Worm (Caenorhabditis elegans) whole organism, L2 larva: ENCODE measurements around the gene fbxa-127.

Experiments used
- C34F6.9 ChIP-seq: fragments of 150-350 bp; optimal IDR thresholded peaks from 2 replicates; lab custom pipeline; 2014; ENCODE audit warnings: missing biosample characterization, missing genetic modification characterization
- F13H6.1 ChIP-seq: sonication (generic microtip); optimal IDR thresholded peaks from 2 replicates; lab custom pipeline; 2016; ENCODE audit warnings: missing genetic modification characterization, missing compliant biosample characterization
- R02D3.7 ChIP-seq: fragments of 150-350 bp; optimal IDR thresholded peaks from 2 replicates; lab custom pipeline; 2014; ENCODE audit warnings: missing biosample characterization, missing genetic modification characterization
- Y55F3AM.14 ChIP-seq: fragments of 200-800 bp; sonication (Bioruptor generic); optimal IDR thresholded peaks from 2 replicates; lab custom pipeline; 2018; ENCODE audit warnings: mild to moderate bottlenecking, missing genetic modification characterization, missing compliant biosample characterization
- alr-1 ChIP-seq: fragments of 150-350 bp; optimal IDR thresholded peaks from 2 replicates; lab custom pipeline; 2014; ENCODE audit warnings: missing biosample characterization, missing genetic modification characterization
- aly-2 ChIP-seq: fragments of 150-350 bp; optimal IDR thresholded peaks from 2 replicates; lab custom pipeline; 2014; ENCODE audit warnings: missing biosample characterization, missing genetic modification characterization
- ama-1 ChIP-seq: fragments of 150-350 bp; optimal IDR thresholded peaks from 2 replicates; lab custom pipeline; 2018; ENCODE audit warnings: inconsistent platforms
- blmp-1 ChIP-seq: sonication (generic microtip); optimal IDR thresholded peaks from 2 replicates; lab custom pipeline; 2017; ENCODE audit warnings: missing genetic modification characterization, mild to moderate bottlenecking, missing compliant biosample characterization, antibody characterized with exemption, moderate library complexity; ENCODE audit not compliant: insufficient read depth
- ceh-16 ChIP-seq: fragments of 150-350 bp; optimal IDR thresholded peaks from 2 replicates; lab custom pipeline; 2014; ENCODE audit warnings: missing biosample characterization, missing genetic modification characterization
- crh-2 ChIP-seq: sonication (generic microtip); optimal IDR thresholded peaks from 2 replicates; lab custom pipeline; 2017; ENCODE audit warnings: missing biosample characterization, missing genetic modification characterization
- dmd-4 ChIP-seq: sonication (generic microtip); optimal IDR thresholded peaks from 2 replicates; lab custom pipeline; 2017; ENCODE audit warnings: missing biosample characterization, missing genetic modification characterization
- elt-1 ChIP-seq: fragments of 150-350 bp; optimal IDR thresholded peaks from 2 replicates; lab custom pipeline; 2014; ENCODE audit warnings: missing biosample characterization, missing genetic modification characterization
- elt-3 ChIP-seq: sonication (generic microtip); optimal IDR thresholded peaks from 2 replicates; lab custom pipeline; 2017; ENCODE audit warnings: missing biosample characterization, missing genetic modification characterization
- fos-1 ChIP-seq: fragments of 150-350 bp; optimal IDR thresholded peaks from 2 replicates; lab custom pipeline; 2014; ENCODE audit warnings: missing biosample characterization, missing genetic modification characterization
- gmeb-1 ChIP-seq: fragments of 150-350 bp; optimal IDR thresholded peaks from 2 replicates; lab custom pipeline; 2014; ENCODE audit warnings: missing biosample characterization, missing genetic modification characterization
- lin-11 ChIP-seq: fragments of 150-350 bp; sonication (generic microtip); optimal IDR thresholded peaks from 2 replicates; lab custom pipeline; 2014; ENCODE audit warnings: missing biosample characterization, missing genetic modification characterization, inconsistent platforms, mixed read lengths
- lin-39 ChIP-seq: fragments of 150-350 bp; optimal IDR thresholded peaks from 2 replicates; lab custom pipeline; 2014; ENCODE audit warnings: missing biosample characterization, missing genetic modification reagents, missing genetic modification characterization
- mab-5 ChIP-seq: fragments of 150-350 bp; optimal IDR thresholded peaks from 2 replicates; lab custom pipeline; 2014; ENCODE audit warnings: missing biosample characterization, missing genetic modification characterization
- mbf-1 ChIP-seq: sonication (generic microtip); optimal IDR thresholded peaks from 2 replicates; lab custom pipeline; 2017; ENCODE audit warnings: missing biosample characterization, missing genetic modification characterization
- nhr-10 ChIP-seq: sonication (generic microtip); optimal IDR thresholded peaks from 2 replicates; lab custom pipeline; 2017; ENCODE audit warnings: missing biosample characterization, missing genetic modification characterization
- nhr-11 ChIP-seq: fragments of 150-350 bp; optimal IDR thresholded peaks from 2 replicates; lab custom pipeline; 2014; ENCODE audit warnings: missing biosample characterization, missing genetic modification characterization
- nhr-12 ChIP-seq: fragments of 150-350 bp; optimal IDR thresholded peaks from 2 replicates; lab custom pipeline; 2014; ENCODE audit warnings: missing biosample characterization, missing genetic modification characterization
- nhr-129 ChIP-seq: fragments of 150-350 bp; optimal IDR thresholded peaks from 2 replicates; lab custom pipeline; 2014; ENCODE audit warnings: missing biosample characterization, missing genetic modification characterization
- nhr-21 ChIP-seq: fragments of 150-350 bp; optimal IDR thresholded peaks from 2 replicates; lab custom pipeline; 2014; ENCODE audit warnings: missing biosample characterization, missing genetic modification characterization
- nhr-23 ChIP-seq: fragments of 150-350 bp; optimal IDR thresholded peaks from 2 replicates; lab custom pipeline; 2014; ENCODE audit warnings: missing biosample characterization, missing genetic modification reagents, missing genetic modification characterization
- nhr-237 ChIP-seq: fragments of 150-350 bp; optimal IDR thresholded peaks from 2 replicates; lab custom pipeline; 2014; ENCODE audit warnings: missing biosample characterization, missing genetic modification characterization
- nhr-25 ChIP-seq: fragments of 150-350 bp; sonication (generic microtip); optimal IDR thresholded peaks from 3 replicates; lab custom pipeline; 2014; ENCODE audit warnings: missing biosample characterization, missing genetic modification characterization
- nhr-6 ChIP-seq: fragments of 150-350 bp; optimal IDR thresholded peaks from 2 replicates; lab custom pipeline; 2014; ENCODE audit warnings: missing biosample characterization, missing genetic modification characterization
- nhr-77 ChIP-seq: fragments of 150-350 bp; optimal IDR thresholded peaks from 2 replicates; lab custom pipeline; 2014; ENCODE audit warnings: missing biosample characterization, missing genetic modification characterization
- peb-1 ChIP-seq: fragments of 150-350 bp; optimal IDR thresholded peaks from 2 replicates; lab custom pipeline; 2014; ENCODE audit warnings: missing biosample characterization, missing genetic modification characterization
- sem-4 ChIP-seq: fragments of 150-350 bp; optimal IDR thresholded peaks from 2 replicates; lab custom pipeline; 2014; ENCODE audit warnings: missing biosample characterization, missing genetic modification reagents, missing genetic modification characterization
- skn-1 ChIP-seq: sonication (generic microtip); optimal IDR thresholded peaks from 2 replicates; lab custom pipeline; 2017; ENCODE audit warnings: missing biosample characterization, missing genetic modification characterization
- sma-3 ChIP-seq: sonication (generic microtip); optimal IDR thresholded peaks from 2 replicates; lab custom pipeline; 2016; ENCODE audit warnings: missing genetic modification reagents, missing genetic modification characterization, missing compliant biosample characterization
- sma-9 ChIP-seq, 2 experiments: fragments of 150-350 bp in 1 of 2; sonication (generic microtip) in 1 of 2; optimal IDR thresholded peaks; 2 replicates each; lab custom pipeline; 2014 to 2016; ENCODE audit warnings: missing genetic modification characterization in 2 of 2, mild to moderate bottlenecking in 1 of 2, missing biosample characterization in 1 of 2, missing compliant biosample characterization in 1 of 2, missing genetic modification reagents in 1 of 2, moderate library complexity in 1 of 2
- snpc-4 ChIP-seq: fragments of 150-350 bp; optimal IDR thresholded peaks from 2 replicates; lab custom pipeline; 2014; ENCODE audit warnings: missing biosample characterization, missing genetic modification characterization
- unc-39 ChIP-seq: fragments of 150-350 bp; optimal IDR thresholded peaks from 2 replicates; lab custom pipeline; 2014; ENCODE audit warnings: missing biosample characterization, missing genetic modification characterization
- unc-55 ChIP-seq: fragments of 150-350 bp; sonication (generic microtip); optimal IDR thresholded peaks from 3 replicates; lab custom pipeline; 2014; ENCODE audit warnings: missing biosample characterization, missing genetic modification reagents, missing genetic modification characterization
- unc-62 ChIP-seq: fragments of 150-350 bp; optimal IDR thresholded peaks from 2 replicates; lab custom pipeline; 2014; ENCODE audit warnings: missing biosample characterization, missing genetic modification reagents, missing genetic modification characterization
- zag-1 ChIP-seq: fragments of 150-350 bp; optimal IDR thresholded peaks from 2 replicates; lab custom pipeline; 2014; ENCODE audit warnings: missing biosample characterization, missing genetic modification characterization
- ztf-1 ChIP-seq: fragments of 200-800 bp; sonication (Bioruptor generic); conservative IDR thresholded peaks from 2 replicates; pipeline ENCODE4 v1.3.6; 2022; ENCODE audit warnings: missing genetic modification characterization, missing compliant biosample characterization
- ztf-11 ChIP-seq: sonication (generic microtip); optimal IDR thresholded peaks from 2 replicates; lab custom pipeline; 2017; ENCODE audit warnings: missing biosample characterization, missing genetic modification characterization
- ztf-4 ChIP-seq: fragments of 150-350 bp; optimal IDR thresholded peaks from 2 replicates; lab custom pipeline; 2014; ENCODE audit warnings: missing biosample characterization, missing genetic modification characterization

Gene fbxa-127

DNA sequence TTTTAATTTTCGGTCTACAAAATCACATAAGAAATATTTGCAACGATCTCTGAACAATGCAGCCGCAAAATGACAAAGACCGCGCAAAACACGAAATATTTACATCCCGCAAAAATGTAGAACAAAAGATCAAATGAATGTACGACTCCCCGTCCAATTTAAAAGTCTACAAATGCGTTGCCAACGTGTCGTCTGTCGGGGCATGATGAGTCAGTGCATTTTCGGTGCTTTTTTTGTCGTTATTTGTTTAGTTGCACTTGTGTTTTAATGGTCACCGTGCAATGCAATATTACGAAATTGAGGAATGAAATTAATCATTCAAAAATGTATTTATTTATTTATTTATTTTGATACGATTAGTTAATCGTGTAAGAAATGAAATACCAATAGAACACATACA is 4.0 kb upstream of the fbxa-127 start:
- TF ChIP-seq fos-1 (tag; lab: Kevin White, UChicago) (peak; percentile 41), sma-9 (GFP tag; optimal IDR thresholded peaks at IDR 0.05; lab: Kevin White, UChicago) (peak; percentile 75), sma-9 (tag; optimal IDR thresholded peaks at IDR 0.05; lab: Kevin White, UChicago) (no peak), nhr-23 (tag; lab: Kevin White, UChicago) (no peak), nhr-129 (tag; lab: Kevin White, UChicago) (peak; percentile 42)

DNA sequence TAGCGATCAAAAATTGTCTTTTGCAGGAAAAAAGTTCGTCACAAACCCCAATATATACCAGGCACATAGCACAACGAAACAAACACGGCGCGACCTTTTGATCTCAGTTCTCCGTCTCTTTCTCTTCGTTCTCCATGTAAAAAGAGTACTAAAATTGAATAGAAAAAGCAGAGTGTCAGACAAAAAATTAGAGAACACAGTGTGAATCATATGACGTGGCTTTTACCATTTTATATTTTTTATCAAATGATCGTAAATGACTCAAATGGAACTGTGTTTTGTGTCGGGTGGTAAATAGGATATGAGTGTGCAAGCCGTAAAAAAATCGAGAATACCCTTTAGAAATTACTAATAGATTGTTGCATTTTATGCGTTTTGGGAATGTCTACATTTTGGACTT is 2.6 kb upstream of the fbxa-127 start:
- TF ChIP-seq Y55F3AM.14 (GFP tag; lab: Kevin White, UChicago) (no peak), lin-11 (tag; lab: Kevin White, UChicago) (no peak), ama-1 (lab: Kevin White, UChicago) (no peak), nhr-12 (tag; lab: Kevin White, UChicago) (no peak), skn-1 (no peak), ztf-4 (tag; lab: Kevin White, UChicago) (no peak), ceh-16 (no peak), nhr-77 (tag; lab: Kevin White, UChicago) (no peak), fos-1 (tag; lab: Kevin White, UChicago) (peak; percentile 95), sem-4 (no peak), blmp-1 (no peak), mab-5 (tag; lab: Kevin White, UChicago) (no peak), sma-9 (GFP tag; optimal IDR thresholded peaks at IDR 0.05; lab: Kevin White, UChicago) (peak; percentile 74), sma-9 (tag; optimal IDR thresholded peaks at IDR 0.05; lab: Kevin White, UChicago) (no peak), elt-1 (tag; lab: Kevin White, UChicago) (no peak), dmd-4 (tag; lab: Kevin White, UChicago) (no peak), elt-3 (tag; lab: Kevin White, UChicago) (no peak), nhr-237 (tag; lab: Kevin White, UChicago) (no peak), unc-55 (GFP tag; lab: Kevin White, UChicago) (no peak), gmeb-1 (tag; lab: Kevin White, UChicago) (peak; percentile 16), nhr-129 (tag; lab: Kevin White, UChicago) (no peak), mbf-1 (tag; lab: Kevin White, UChicago) (no peak), ztf-11 (tag; lab: Kevin White, UChicago) (no peak), F13H6.1 (tag; lab: Kevin White, UChicago) (no peak), unc-39 (tag; lab: Kevin White, UChicago) (no peak), lin-39 (tag; lab: Kevin White, UChicago) (no peak), snpc-4 (tag; lab: Kevin White, UChicago) (no peak), aly-2 (tag; lab: Kevin White, UChicago) (no peak), nhr-10 (tag; lab: Kevin White, UChicago) (no peak), alr-1 (tag; lab: Kevin White, UChicago) (no peak), nhr-6 (tag; lab: Kevin White, UChicago) (no peak), sma-3 (GFP tag; lab: Kevin White, UChicago) (peak; percentile 31), C34F6.9 (tag; lab: Kevin White, UChicago) (no peak), crh-2 (tag; lab: Kevin White, UChicago) (peak; percentile 65), ztf-1 (GFP tag; lab: Robert Waterston, UW) (no peak), unc-62 (GFP tag; lab: Kevin White, UChicago) (no peak), peb-1 (no peak), nhr-21 (tag; lab: Kevin White, UChicago) (no peak)

DNA sequence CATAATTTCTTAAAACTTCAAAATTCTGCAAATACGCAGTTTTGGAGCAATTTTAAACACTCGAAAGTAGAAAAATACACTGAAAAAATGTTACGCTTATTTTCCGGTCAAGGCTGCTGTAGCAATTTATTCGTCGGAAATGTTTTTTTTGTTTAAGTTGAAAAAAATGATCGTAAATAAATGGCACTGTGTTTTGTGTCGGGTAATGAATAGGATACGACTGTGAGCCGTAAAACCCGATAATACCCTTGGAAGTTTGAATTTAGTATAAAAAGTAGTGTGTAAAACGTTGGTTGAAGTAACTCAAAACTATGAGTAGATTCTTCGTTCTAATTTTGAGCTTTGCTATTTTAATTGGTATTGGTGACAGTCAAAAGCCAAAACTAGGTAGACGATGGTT is 1.6 kb upstream of the fbxa-127 start, which contains the start of gene T25E12.14:
Gene T25E12.14, plus strand, starts transcription at position 301 of the 400 bp plus-strand sequence.
- TF ChIP-seq nhr-11: no peak
- no peak for TF ChIP-seq zag-1
- no peak for TF ChIP-seq R02D3.7 (tag; lab: Kevin White, UChicago)
- TF ChIP-seq nhr-77 (tag; lab: Kevin White, UChicago): no peak
- no peak for TF ChIP-seq ama-1 (lab: Kevin White, UChicago)
- TF ChIP-seq fos-1 (tag; lab: Kevin White, UChicago): no peak
- no peak for TF ChIP-seq ztf-4 (tag; lab: Kevin White, UChicago)
- no peak for TF ChIP-seq unc-62 (GFP tag; lab: Kevin White, UChicago)
- TF ChIP-seq sma-9 (GFP tag; optimal IDR thresholded peaks at IDR 0.05; lab: Kevin White, UChicago): no peak
- no peak for TF ChIP-seq sma-9 (tag; optimal IDR thresholded peaks at IDR 0.05; lab: Kevin White, UChicago)
- no peak for TF ChIP-seq elt-1 (tag; lab: Kevin White, UChicago)
- TF ChIP-seq snpc-4 (tag; lab: Kevin White, UChicago): no peak
- no peak for TF ChIP-seq nhr-25 (tag; lab: Kevin White, UChicago)
- TF ChIP-seq ztf-1 (GFP tag; lab: Robert Waterston, UW): no peak
- TF ChIP-seq nhr-6 (tag; lab: Kevin White, UChicago): no peak
- no peak for TF ChIP-seq unc-39 (tag; lab: Kevin White, UChicago)
- no peak for TF ChIP-seq crh-2 (tag; lab: Kevin White, UChicago)
